Worm (Caenorhabditis elegans): ENCODE measurements around the gene srh-272.

The srh-272 gene

DNA sequence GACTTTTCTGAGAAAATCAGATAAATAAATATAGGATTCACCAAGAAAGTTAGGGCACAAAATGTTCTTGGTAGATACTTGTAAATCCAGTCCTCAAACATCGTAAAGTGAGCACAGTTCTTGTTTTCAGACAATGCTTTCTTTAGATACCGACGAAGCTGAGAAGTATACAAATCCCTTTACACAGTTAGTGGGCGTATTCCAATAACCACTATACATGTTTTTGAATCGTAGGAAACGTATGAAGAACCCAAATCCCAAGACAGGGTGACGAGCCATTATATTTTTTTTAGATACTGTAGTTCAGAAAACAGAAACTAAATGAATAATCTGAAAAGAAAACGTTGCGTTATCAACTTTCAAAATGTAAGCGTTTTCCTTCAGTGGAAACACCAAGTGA lies 17.4 kb upstream of the srh-272 start, which contains the start of gene srj-44:
TSS of gene srj-44 (minus strand) at position 101 of the 400 bp plus-strand sequence.
- TF ChIP-seq nhr-23 (tag; optimal IDR thresholded peaks at IDR 0.05) (no peak), fkh-10 (GFP tag; optimal IDR thresholded peaks at IDR 0.05) (no peak), elt-2 (tag; optimal IDR thresholded peaks at IDR 0.05) (no peak), ZK546.5 (tag; optimal IDR thresholded peaks at IDR 0.05) (no peak), nhr-28 (tag; optimal IDR thresholded peaks at IDR 0.05) (no peak), ceh-82 (tag; optimal IDR thresholded peaks at IDR 0.05) (no peak)

DNA sequence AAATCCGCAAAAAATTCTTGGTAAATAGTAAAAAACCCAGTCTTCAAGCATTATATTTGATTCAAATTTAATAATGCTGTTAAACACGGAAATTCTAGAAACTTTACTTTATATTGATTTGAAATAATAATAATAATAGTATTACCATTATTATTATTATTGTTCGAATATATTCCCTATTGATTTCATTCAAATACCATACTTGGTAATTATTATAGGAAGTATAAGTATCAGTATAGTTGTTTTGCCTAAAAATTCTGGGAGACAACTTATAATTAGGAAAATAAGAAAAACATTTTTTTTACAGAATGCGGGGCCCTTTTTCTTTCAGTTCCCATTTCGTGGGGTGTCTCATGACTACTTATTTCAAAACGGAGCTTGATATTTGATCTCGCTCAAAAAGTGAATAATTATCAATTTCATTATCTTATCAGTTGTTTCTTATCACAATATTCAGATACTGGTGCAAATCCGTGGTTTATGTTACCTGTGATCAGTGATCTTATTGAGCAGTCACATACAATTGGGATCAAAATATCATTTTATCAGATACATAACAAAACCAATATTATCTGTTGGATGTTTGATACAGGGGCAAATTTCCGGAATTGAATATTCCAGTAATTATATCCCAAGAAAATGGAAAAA lies 14.7 kb upstream of the srh-272 start, which contains the start of gene srj-49:
TSS of gene srj-49 (minus strand) at position 51 of the 648 bp plus-strand sequence.
- TF ChIP-seq tbx-2 (tag; optimal IDR thresholded peaks at IDR 0.05) (no peak), pha-4 (tag; optimal IDR thresholded peaks at IDR 0.05) (no peak), snpc-4 (tag; optimal IDR thresholded peaks at IDR 0.05) (no peak), nhr-23 (tag; optimal IDR thresholded peaks at IDR 0.05) (no peak), nhr-43 (tag; optimal IDR thresholded peaks at IDR 0.05; ENCODE audit: poor library complexity, severe bottlenecking) (no peak), elt-2 (tag; optimal IDR thresholded peaks at IDR 0.05) (peak; percentile 90), pqm-1 (tag; optimal IDR thresholded peaks at IDR 0.05) (peak; percentile 84), ceh-9 (tag; optimal IDR thresholded peaks at IDR 0.05) (no peak)

- no peak for TF ChIP-seq fos-1 (tag; optimal IDR thresholded peaks at IDR 0.05)
- TF ChIP-seq jun-1 (tag; optimal IDR thresholded peaks at IDR 0.05), result no peak
- TF ChIP-seq nhr-76 (tag; optimal IDR thresholded peaks at IDR 0.05), result no peak
- peak; percentile 82 for TF ChIP-seq elt-2 (tag; optimal IDR thresholded peaks at IDR 0.05)
- TF ChIP-seq ceh-82 (tag; optimal IDR thresholded peaks at IDR 0.05), result no peak
- TF ChIP-seq pqm-1 (tag; optimal IDR thresholded peaks at IDR 0.05), result peak; percentile 72
Observed at ce11 chrV:2849071-2849470, 14.1 kb upstream of the srh-272 start, which contains the start of gene ugt-53. TSS of gene ugt-53 (plus strand) at chrV:2849343.

ce11 chrV:2855473-2855872 lies 7.7 kb upstream of the srh-272 start, which contains the start of gene srj-57:
TSS of gene srj-57 (minus strand) at chrV:2855573.
- TF ChIP-seq elt-3 (tag; optimal IDR thresholded peaks at IDR 0.05) (no peak), pha-4 (tag; optimal IDR thresholded peaks at IDR 0.05) (no peak), mdl-1 (tag; optimal IDR thresholded peaks at IDR 0.05) (no peak), elt-1 (tag; optimal IDR thresholded peaks at IDR 0.05) (no peak), R02D3.7 (tag; optimal IDR thresholded peaks at IDR 0.05) (no peak), nhr-28 (tag; optimal IDR thresholded peaks at IDR 0.05) (no peak), ZK546.5 (tag; optimal IDR thresholded peaks at IDR 0.05) (no peak), lin-15B (tag; optimal IDR thresholded peaks at IDR 0.05) (no peak), egl-27 (tag; optimal IDR thresholded peaks at IDR 0.05) (no peak)

ce11 chrV:2857842-2858241 lies 5.3 kb upstream of the srh-272 start, which contains the start of gene srj-55:
TSS of gene srj-55 (minus strand) at chrV:2857942.
- TF ChIP-seq nhr-25 (tag; optimal IDR thresholded peaks at IDR 0.05) (no peak), elt-3 (tag; optimal IDR thresholded peaks at IDR 0.05) (no peak), sea-2 (GFP tag; optimal IDR thresholded peaks at IDR 0.05) (no peak), unc-62 (GFP tag; optimal IDR thresholded peaks at IDR 0.05) (no peak), ceh-82 (tag; optimal IDR thresholded peaks at IDR 0.05) (no peak), nhr-237 (tag; optimal IDR thresholded peaks at IDR 0.05) (no peak), pha-4 (tag; optimal IDR thresholded peaks at IDR 0.05) (no peak), pqm-1 (tag; optimal IDR thresholded peaks at IDR 0.05) (no peak), tbx-2 (tag; optimal IDR thresholded peaks at IDR 0.05) (no peak), fkh-2 (tag; optimal IDR thresholded peaks at IDR 0.05) (no peak), nhr-28 (tag; optimal IDR thresholded peaks at IDR 0.05) (no peak), nhr-77 (tag; optimal IDR thresholded peaks at IDR 0.05) (no peak), ceh-28 (tag; optimal IDR thresholded peaks at IDR 0.05) (no peak), unc-39 (tag; optimal IDR thresholded peaks at IDR 0.05) (no peak), eor-1 (tag; optimal IDR thresholded peaks at IDR 0.05) (no peak), elt-1 (tag; optimal IDR thresholded peaks at IDR 0.05) (no peak), jun-1 (tag; optimal IDR thresholded peaks at IDR 0.05) (no peak), ZK546.5 (tag; optimal IDR thresholded peaks at IDR 0.05) (no peak)

DNA sequence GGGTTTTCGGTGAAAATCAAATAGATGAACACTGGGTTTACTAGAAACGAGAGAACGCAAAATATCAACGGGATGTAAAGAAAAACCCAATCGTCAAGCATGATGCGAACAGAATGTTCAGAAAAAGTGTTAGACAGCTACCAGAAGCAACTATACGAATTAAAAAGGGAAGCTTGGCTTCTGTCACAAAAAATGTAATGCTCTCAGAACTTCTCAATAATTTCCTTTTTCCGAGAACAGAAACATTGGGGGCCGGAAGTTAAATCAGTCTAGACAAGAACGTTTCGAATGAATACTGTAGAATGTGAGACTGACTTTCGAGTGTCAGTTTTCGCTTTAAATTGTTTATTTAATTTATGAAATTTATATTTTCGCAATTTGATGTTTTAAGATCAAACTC lies 3.4 kb upstream of the srh-272 start, which contains the start of gene srj-54:
TSS of gene srj-54 (minus strand) at position 101 of the 400 bp plus-strand sequence.
- TF ChIP-seq ama-1 (optimal IDR thresholded peaks at IDR 0.05) (no peak), pqm-1 (tag; optimal IDR thresholded peaks at IDR 0.05) (no peak), mdl-1 (tag; optimal IDR thresholded peaks at IDR 0.05) (no peak), mml-1 (tag; optimal IDR thresholded peaks at IDR 0.05) (no peak), R02D3.7 (tag; optimal IDR thresholded peaks at IDR 0.05) (no peak), nhr-28 (tag; optimal IDR thresholded peaks at IDR 0.05) (no peak), tbx-2 (tag; optimal IDR thresholded peaks at IDR 0.05) (no peak), nhr-77 (tag; optimal IDR thresholded peaks at IDR 0.05) (no peak), pha-4 (tag; optimal IDR thresholded peaks at IDR 0.05) (no peak), ceh-16 (tag; optimal IDR thresholded peaks at IDR 0.05) (no peak), unc-62 (GFP tag; optimal IDR thresholded peaks at IDR 0.05) (no peak), lsy-12 (tag; optimal IDR thresholded peaks at IDR 0.05) (no peak), fos-1 (tag; optimal IDR thresholded peaks at IDR 0.05) (no peak), skn-1 (tag; optimal IDR thresholded peaks at IDR 0.05) (no peak)

Measured in whole organism, L3 larva.